Fruit fly (Drosophila melanogaster): Measurements from ENCODE around the gene Neu2.

The Neu2 gene

DNA sequence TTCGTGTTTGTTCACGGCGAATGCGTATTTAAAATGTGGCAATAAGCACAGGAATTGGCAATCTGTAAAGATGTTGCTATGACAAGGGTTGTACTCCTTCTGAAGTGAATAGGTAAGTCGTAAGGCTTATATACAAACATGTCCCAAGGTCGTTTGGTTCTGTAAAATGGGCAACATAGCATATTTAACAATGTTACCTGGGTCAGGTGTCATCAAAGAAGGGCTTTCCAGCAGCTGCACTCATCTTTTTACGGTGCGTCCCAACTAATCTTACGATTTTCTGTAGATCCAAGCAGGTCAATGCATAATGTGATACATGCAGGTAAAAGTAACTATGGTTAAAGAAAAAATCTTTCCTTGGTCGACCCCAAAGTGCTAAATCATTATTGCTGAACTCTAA, at the start of gene Neu2:
Gene Neu2, minus strand, starts transcription at position 101 of the 400 bp plus-strand sequence.
- TF ChIP-seq CG8319 (GFP tag; optimal IDR thresholded peaks at IDR 0.05), result no peak
- no peak for TF ChIP-seq Eip93F (GFP tag; optimal IDR thresholded peaks at IDR 0.05)
- no peak for TF ChIP-seq CG15336 (GFP tag; IDR thresholded peaks at IDR 0.05)
- no peak for TF ChIP-seq Hr39 (GFP tag; optimal IDR thresholded peaks at IDR 0.05)
- no peak for TF ChIP-seq vri (GFP tag; optimal IDR thresholded peaks at IDR 0.05)
- TF ChIP-seq CG11294 (GFP tag; IDR thresholded peaks at IDR 0.05), result no peak
- TF ChIP-seq CG10631 (GFP tag; optimal IDR thresholded peaks at IDR 0.05), result no peak
- TF ChIP-seq CG32006 (GFP tag; optimal IDR thresholded peaks at IDR 0.05), result no peak
- TF ChIP-seq Gug (GFP tag; IDR thresholded peaks at IDR 0.05), result no peak
- TF ChIP-seq CG8632 (GFP tag; optimal IDR thresholded peaks at IDR 0.05), result no peak
- no peak for TF ChIP-seq CG7368 (GFP tag; optimal IDR thresholded peaks at IDR 0.05)
- TF ChIP-seq salr (GFP tag; optimal IDR thresholded peaks at IDR 0.05), result no peak

- no peak for TF ChIP-seq Eip93F (GFP tag; optimal IDR thresholded peaks at IDR 0.05)
- TF ChIP-seq Eip78C (GFP tag), result peak; percentile 80
- TF ChIP-seq Sox14 (GFP tag; optimal IDR thresholded peaks at IDR 0.05), result peak; percentile 25
- TF ChIP-seq vri (GFP tag; optimal IDR thresholded peaks at IDR 0.05), result peak; percentile 66
- peak; percentile 67 for TF ChIP-seq esn (GFP tag; optimal IDR thresholded peaks at IDR 0.05)
- TF ChIP-seq Hr38 (GFP tag; optimal IDR thresholded peaks at IDR 0.05), result no peak
- TF ChIP-seq CG31627 (GFP tag; optimal IDR thresholded peaks at IDR 0.05), result peak; percentile 67
- no peak for TF ChIP-seq salr (GFP tag; optimal IDR thresholded peaks at IDR 0.05)
- peak; percentile 55 for TF ChIP-seq CG11902 (GFP tag; optimal IDR thresholded peaks at IDR 0.05)
- peak; percentile 30 for TF ChIP-seq CG3032 (tag; optimal IDR thresholded peaks at IDR 0.05)
- peak; percentile 61 for TF ChIP-seq Hr4 (GFP tag; optimal IDR thresholded peaks at IDR 0.05)
- TF ChIP-seq Hr39 (GFP tag; optimal IDR thresholded peaks at IDR 0.05), result no peak
- TF ChIP-seq fkh (GFP tag; optimal IDR thresholded peaks at IDR 0.05), result no peak
- TF ChIP-seq Ets21C (GFP tag; optimal IDR thresholded peaks at IDR 0.05), result peak; percentile 39
- peak; percentile 60 for TF ChIP-seq cyc (GFP tag; optimal IDR thresholded peaks at IDR 0.05)
- TF ChIP-seq CG34406 (GFP tag; optimal IDR thresholded peaks at IDR 0.05), result no peak
- peak; percentile 54 for TF ChIP-seq Sox15 (GFP tag; optimal IDR thresholded peaks at IDR 0.05)
- peak; percentile 63 for TF ChIP-seq lz (GFP tag; optimal IDR thresholded peaks at IDR 0.05)
- no peak for TF ChIP-seq CG32006 (GFP tag; optimal IDR thresholded peaks at IDR 0.05)
- no peak for TF ChIP-seq fd59A (GFP tag; optimal IDR thresholded peaks at IDR 0.05)
- TF ChIP-seq net (GFP tag; optimal IDR thresholded peaks at IDR 0.05), result no peak
Measured at dm6 chr3L:21539245-21540196, 49.1 kb upstream of the Neu2 start, which contains the start of the genes COX8 and VhaM9.7-b. Gene COX8, minus strand, starts transcription at chr3L:21539447. Gene VhaM9.7-b, plus strand, starts transcription at chr3L:21539862.

DNA sequence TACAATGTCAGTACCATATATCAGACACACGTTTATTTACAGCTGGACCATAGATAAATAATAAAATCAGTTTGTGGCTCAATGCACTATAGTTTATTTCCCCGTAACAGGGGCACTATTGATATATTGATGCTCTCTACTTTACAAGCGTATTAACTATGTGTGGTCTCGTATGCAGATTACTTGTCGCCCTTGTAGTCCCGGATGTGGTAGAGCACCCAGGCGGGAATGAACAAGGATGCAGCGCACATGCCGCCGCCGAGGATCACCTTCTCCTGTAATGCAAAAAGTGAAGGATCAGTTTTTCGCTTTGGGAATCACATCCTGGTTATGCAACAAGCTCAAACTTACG, 48.5 kb upstream of the Neu2 start:
- TF ChIP-seq Gug (GFP tag; IDR thresholded peaks at IDR 0.05) (no peak), dac (GFP tag; optimal IDR thresholded peaks at IDR 0.05) (no peak), Hr39 (GFP tag; optimal IDR thresholded peaks at IDR 0.05) (no peak), CG6276 (GFP tag; optimal IDR thresholded peaks at IDR 0.05) (no peak), CG1621 (tag; optimal IDR thresholded peaks at IDR 0.05) (no peak), esn (GFP tag; optimal IDR thresholded peaks at IDR 0.05) (no peak), Eip75B (GFP tag; optimal IDR thresholded peaks at IDR 0.05) (no peak), CG9139 (GFP tag; optimal IDR thresholded peaks at IDR 0.05) (no peak), ss (GFP tag; optimal IDR thresholded peaks at IDR 0.05) (no peak), vri (GFP tag; optimal IDR thresholded peaks at IDR 0.05) (no peak), CG11902 (GFP tag; optimal IDR thresholded peaks at IDR 0.05) (no peak), Sox15 (GFP tag; optimal IDR thresholded peaks at IDR 0.05) (no peak), acj6 (GFP tag; optimal IDR thresholded peaks at IDR 0.05) (no peak), CG11762 (GFP tag; optimal IDR thresholded peaks at IDR 0.05; ENCODE audit: insufficient read depth) (no peak), eg (GFP tag; IDR thresholded peaks at IDR 0.05) (no peak), CG8319 (GFP tag; optimal IDR thresholded peaks at IDR 0.05) (no peak), CG8119 (GFP tag; IDR thresholded peaks at IDR 0.05) (no peak), CG11294 (GFP tag; IDR thresholded peaks at IDR 0.05) (no peak)

All from whole organism, prepupa.